Worm (Caenorhabditis elegans): ENCODE results near the gene Y39D8A.1.

The Y39D8A.1 gene

ce11 chrV:449685-450084 is 31.2 kb downstream of the Y39D8A.1 start, which contains the start of gene M02H5.8:
Gene M02H5.8, plus strand, starts transcription at chrV:449981.
- no peak for TF ChIP-seq ceh-39 (tag; optimal IDR thresholded peaks at IDR 0.05)
- no peak for TF ChIP-seq nhr-2 (tag; optimal IDR thresholded peaks at IDR 0.05)
- no peak for TF ChIP-seq nhr-28 (tag; optimal IDR thresholded peaks at IDR 0.05)
- no peak for TF ChIP-seq snpc-4 (tag; optimal IDR thresholded peaks at IDR 0.05)
- TF ChIP-seq tbx-8 (GFP tag; optimal IDR thresholded peaks at IDR 0.05), result no peak
- TF ChIP-seq sem-2 (GFP tag; optimal IDR thresholded peaks at IDR 0.05), result no peak

ce11 chrV:450757-451501 is 32.4 kb downstream of the Y39D8A.1 start, which contains the start of gene nhr-123:
Gene nhr-123, plus strand, starts transcription at chrV:451451.
- TF ChIP-seq zip-8 (tag; optimal IDR thresholded peaks at IDR 0.05), result no peak
- TF ChIP-seq flh-1 (GFP tag; optimal IDR thresholded peaks at IDR 0.05), result no peak
- TF ChIP-seq ham-2 (GFP tag; optimal IDR thresholded peaks at IDR 0.05), result no peak
- TF ChIP-seq ceh-83 (GFP tag; optimal IDR thresholded peaks at IDR 0.05), result no peak
- no peak for TF ChIP-seq sptf-1 (tag; optimal IDR thresholded peaks at IDR 0.05)
- no peak for TF ChIP-seq unc-62 (GFP tag; optimal IDR thresholded peaks at IDR 0.05)
- TF ChIP-seq unc-39 (tag; optimal IDR thresholded peaks at IDR 0.05), result no peak
- no peak for TF ChIP-seq M03D4.4 (tag; optimal IDR thresholded peaks at IDR 0.05)
- TF ChIP-seq nhr-237 (tag; optimal IDR thresholded peaks at IDR 0.05), result no peak
- TF ChIP-seq elt-1 (tag; optimal IDR thresholded peaks at IDR 0.05; ENCODE audit: borderline replicate concordance, insufficient read depth), result no peak
- no peak for TF ChIP-seq nhr-76 (tag; optimal IDR thresholded peaks at IDR 0.05)
- no peak for TF ChIP-seq nhr-12 (tag; optimal IDR thresholded peaks at IDR 0.05)

- no peak for TF ChIP-seq ztf-11 (tag; optimal IDR thresholded peaks at IDR 0.05)
Observed at ce11 chrV:453569-453968, 35.0 kb downstream of the Y39D8A.1 start, which contains the start of gene nhr-98. Gene nhr-98, plus strand, starts transcription at chrV:453869.

DNA sequence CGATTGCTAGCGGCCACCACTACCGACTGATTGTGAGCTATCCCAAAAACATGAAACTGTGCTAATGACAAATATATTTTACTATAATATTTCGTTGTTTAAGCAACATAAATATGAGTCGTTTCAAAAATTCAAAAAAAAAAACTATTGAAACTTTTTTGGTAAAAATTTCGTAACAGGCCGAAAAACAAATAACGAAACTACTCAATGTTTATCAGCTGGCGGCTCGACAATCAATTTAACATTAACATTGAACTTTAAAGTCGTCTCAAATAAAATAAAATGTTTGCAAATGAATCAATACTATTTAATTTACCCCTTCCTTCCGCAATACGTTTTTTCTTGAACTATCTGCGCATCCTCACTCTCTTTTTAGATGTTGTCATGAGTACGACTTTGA is 39.3 kb downstream of the Y39D8A.1 start:
- TF ChIP-seq ceh-43 (GFP tag; optimal IDR thresholded peaks at IDR 0.05) (no peak), M03D4.4 (tag; optimal IDR thresholded peaks at IDR 0.05) (no peak), mab-5 (tag; optimal IDR thresholded peaks at IDR 0.05) (no peak), lin-32 (GFP tag; optimal IDR thresholded peaks at IDR 0.05) (no peak), ztf-11 (tag; optimal IDR thresholded peaks at IDR 0.05) (no peak), sptf-1 (tag; optimal IDR thresholded peaks at IDR 0.05) (no peak), ceh-39 (tag; optimal IDR thresholded peaks at IDR 0.05) (no peak), unc-39 (tag; optimal IDR thresholded peaks at IDR 0.05) (no peak), unc-62 (GFP tag; optimal IDR thresholded peaks at IDR 0.05) (no peak), elt-1 (tag; optimal IDR thresholded peaks at IDR 0.05; ENCODE audit: borderline replicate concordance, insufficient read depth) (no peak), bed-3 (GFP tag; optimal IDR thresholded peaks at IDR 0.05) (no peak), ham-2 (GFP tag; optimal IDR thresholded peaks at IDR 0.05) (no peak)

- no peak for TF ChIP-seq lin-32 (GFP tag; optimal IDR thresholded peaks at IDR 0.05)
- TF ChIP-seq ceh-83 (GFP tag; optimal IDR thresholded peaks at IDR 0.05), result no peak
- TF ChIP-seq M03D4.4 (tag; optimal IDR thresholded peaks at IDR 0.05), result no peak
- no peak for TF ChIP-seq bed-3 (GFP tag; optimal IDR thresholded peaks at IDR 0.05)
- no peak for TF ChIP-seq ceh-43 (GFP tag; optimal IDR thresholded peaks at IDR 0.05)
- TF ChIP-seq lin-13 (tag; optimal IDR thresholded peaks at IDR 0.05), result no peak
- TF ChIP-seq ces-1 (GFP tag; optimal IDR thresholded peaks at IDR 0.05), result no peak
- no peak for TF ChIP-seq nhr-2 (tag; optimal IDR thresholded peaks at IDR 0.05)
- TF ChIP-seq cnd-1 (tag; optimal IDR thresholded peaks at IDR 0.05), result no peak
- no peak for TF ChIP-seq tbx-8 (GFP tag; optimal IDR thresholded peaks at IDR 0.05)
- no peak for TF ChIP-seq sptf-1 (tag; optimal IDR thresholded peaks at IDR 0.05)
Observed at ce11 chrV:459464-459863, 40.9 kb downstream of the Y39D8A.1 start, which contains the start of gene nhr-203. Gene nhr-203, plus strand, starts transcription at chrV:459795.

DNA sequence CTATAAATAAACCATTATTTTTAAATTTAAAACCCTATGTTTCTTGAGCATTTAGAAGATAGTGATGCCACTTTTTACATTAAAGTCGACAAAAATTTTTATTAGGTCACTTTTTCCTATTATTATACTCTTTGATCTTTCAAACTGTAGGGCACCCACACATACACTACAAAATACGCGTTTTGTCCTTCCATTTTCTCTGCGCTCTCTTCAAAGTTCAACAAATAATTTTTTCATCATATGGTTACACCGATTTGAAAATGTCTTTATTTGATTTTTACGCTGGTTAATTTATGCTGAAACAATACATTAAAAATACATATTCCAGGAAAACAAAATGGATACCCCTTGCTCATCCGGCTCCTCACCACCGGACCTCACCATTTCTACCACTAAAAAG is 43.7 kb downstream of the Y39D8A.1 start, which contains the start of gene nhr-202:
TSS of gene nhr-202 (plus strand) at position 326 of the 400 bp plus-strand sequence.
- TF ChIP-seq sem-2 (GFP tag; optimal IDR thresholded peaks at IDR 0.05) (no peak), M03D4.4 (tag; optimal IDR thresholded peaks at IDR 0.05) (no peak), ceh-83 (GFP tag; optimal IDR thresholded peaks at IDR 0.05) (no peak), nhr-237 (tag; optimal IDR thresholded peaks at IDR 0.05) (no peak), nhr-76 (tag; optimal IDR thresholded peaks at IDR 0.05) (no peak), nhr-2 (tag; optimal IDR thresholded peaks at IDR 0.05) (no peak), pha-4 (tag; optimal IDR thresholded peaks at IDR 0.05) (no peak)
